Worm (Caenorhabditis elegans) whole organism, L3 larva: ENCODE data around the gene C02E7.10.

Experiments
- ama-1 ChIP-seq: fragments of 150-350 bp; optimal IDR thresholded peaks from 2 replicates; lab custom pipeline; 2018
- ceh-28 ChIP-seq: fragments of 150-350 bp; optimal IDR thresholded peaks from 2 replicates; lab custom pipeline; 2014; ENCODE audit warnings: missing biosample characterization, missing genetic modification reagents, missing genetic modification characterization
- egl-27 ChIP-seq: sonication (generic microtip); optimal IDR thresholded peaks from 4 replicates; lab custom pipeline; 2017; ENCODE audit warnings: missing biosample characterization, missing genetic modification reagents, missing genetic modification characterization
- fos-1 ChIP-seq: fragments of 150-350 bp; optimal IDR thresholded peaks from 2 replicates; lab custom pipeline; 2014; ENCODE audit warnings: missing biosample characterization, missing genetic modification characterization
- jun-1 ChIP-seq: fragments of 150-350 bp; optimal IDR thresholded peaks from 2 replicates; lab custom pipeline; 2014; ENCODE audit warnings: missing biosample characterization, missing genetic modification reagents, missing genetic modification characterization
- nfya-1 ChIP-seq: sonication (generic microtip); optimal IDR thresholded peaks from 2 replicates; lab custom pipeline; 2017; ENCODE audit warnings: missing genetic modification characterization, mild to moderate bottlenecking, missing compliant biosample characterization, antibody characterized with exemption, moderate library complexity; ENCODE audit not compliant: insufficient read depth
- nhr-77 ChIP-seq: fragments of 150-350 bp; optimal IDR thresholded peaks from 2 replicates; lab custom pipeline; 2014; ENCODE audit warnings: missing biosample characterization, missing genetic modification characterization
- snpc-4 ChIP-seq: fragments of 150-350 bp; optimal IDR thresholded peaks from 2 replicates; lab custom pipeline; 2014; ENCODE audit warnings: missing biosample characterization, missing genetic modification characterization

- no peak for TF ChIP-seq fos-1
- no peak for TF ChIP-seq ama-1 (lab: Kevin White, UChicago)
- TF ChIP-seq egl-27 (tag; lab: Kevin White, UChicago): no peak
- no peak for TF ChIP-seq ceh-28
- no peak for TF ChIP-seq nhr-77
- TF ChIP-seq snpc-4 (tag; lab: Kevin White, UChicago): no peak
- TF ChIP-seq nfya-1 (tag; lab: Kevin White, UChicago): no peak
- no peak for TF ChIP-seq jun-1 (tag; lab: Kevin White, UChicago)
These were observed 20.5 kb downstream of the C02E7.10 start, which contains the start of gene H23N18.5 for ce11 chrV:4912313-4912712.
